Fruit fly (Drosophila melanogaster) whole organism, adult: ENCODE data around the gene CG16853.

Source experiments
- CG11617 ChIP-seq: fragments of 200-800 bp; sonication (Bioruptor generic); optimal IDR thresholded peaks from 2 replicates; lab custom pipeline; 2017; ENCODE audit warnings: mild to moderate bottlenecking, missing biosample characterization, missing genetic modification reagents, missing genetic modification characterization
- CG12768 ChIP-seq: fragments of 200-800 bp; sonication (Bioruptor generic); optimal IDR thresholded peaks from 2 replicates; lab custom pipeline; 2017; ENCODE audit warnings: missing biosample characterization, missing genetic modification characterization, mild to moderate bottlenecking, moderate library complexity, missing genetic modification reagents
- CG14711 ChIP-seq: fragments of 200-800 bp; sonication (Bioruptor generic); optimal IDR thresholded peaks from 2 replicates; lab custom pipeline; 2018; ENCODE audit warnings: missing biosample characterization, mild to moderate bottlenecking, missing genetic modification characterization, moderate library complexity
- CG1620 ChIP-seq: fragments of 200-800 bp; sonication (Bioruptor generic); optimal IDR thresholded peaks from 2 replicates; lab custom pipeline; 2016; ENCODE audit warnings: missing biosample characterization, missing genetic modification characterization
- CG33017 ChIP-seq: fragments of 200-800 bp; sonication (Bioruptor generic); optimal IDR thresholded peaks from 2 replicates; lab custom pipeline; 2018; ENCODE audit warnings: missing biosample characterization, mild to moderate bottlenecking, missing genetic modification characterization, moderate library complexity
- CG5204 ChIP-seq: fragments of 200-800 bp; sonication (Bioruptor generic); optimal IDR thresholded peaks from 2 replicates; lab custom pipeline; 2016; ENCODE audit warnings: missing biosample characterization, missing genetic modification characterization
- CG7045 ChIP-seq: fragments of 200-800 bp; sonication (Bioruptor generic); optimal IDR thresholded peaks from 2 replicates; lab custom pipeline; 2017; ENCODE audit warnings: missing biosample characterization, mild to moderate bottlenecking, missing genetic modification characterization
- CG7101 ChIP-seq: fragments of 200-800 bp; sonication (Bioruptor generic); optimal IDR thresholded peaks from 2 replicates; lab custom pipeline; 2018; ENCODE audit warnings: missing biosample characterization, mild to moderate bottlenecking, missing genetic modification characterization, moderate library complexity
- Clk ChIP-seq: fragments of 200-800 bp; sonication (Bioruptor generic); optimal IDR thresholded peaks from 2 replicates; lab custom pipeline; 2017; ENCODE audit warnings: missing biosample characterization, missing genetic modification characterization
- Crg-1 ChIP-seq: fragments of 200-800 bp; sonication (Bioruptor generic); optimal IDR thresholded peaks from 2 replicates; lab custom pipeline; 2016; ENCODE audit warnings: missing biosample characterization, missing genetic modification characterization
- Hr96 ChIP-seq: fragments of 200-800 bp; sonication (Bioruptor generic); optimal IDR thresholded peaks from 2 replicates; lab custom pipeline; 2016; ENCODE audit warnings: missing biosample characterization, missing genetic modification characterization
- Mnt ChIP-seq: fragments of 200-800 bp; sonication (Bioruptor generic); optimal IDR thresholded peaks from 2 replicates; lab custom pipeline; 2016; ENCODE audit warnings: missing biosample characterization, mild to moderate bottlenecking, missing genetic modification characterization
- bab1 ChIP-seq: fragments of 200-800 bp; sonication (Bioruptor generic); optimal IDR thresholded peaks from 3 replicates; lab custom pipeline; 2019; ENCODE audit warnings: missing biosample characterization, mild to moderate bottlenecking, missing genetic modification characterization, moderate library complexity
- cic ChIP-seq: fragments of 200-800 bp; sonication (Bioruptor generic); optimal IDR thresholded peaks from 2 replicates; lab custom pipeline; 2017; ENCODE audit warnings: missing biosample characterization, mild to moderate bottlenecking, missing genetic modification characterization, moderate library complexity
- cnc ChIP-seq, 2 experiments: fragments of >200 bp; optimal IDR thresholded peaks; 2 replicates each; lab custom pipeline; 2017
- kay ChIP-seq: fragments of 200-800 bp; sonication (Bioruptor generic); peaks from one replicate; lab custom pipeline; 2016; ENCODE audit warnings: missing biosample characterization, missing genetic modification characterization, borderline replicate concordance
- ovo ChIP-seq: fragments of 200-800 bp; sonication (Bioruptor generic); optimal IDR thresholded peaks from 2 replicates; lab custom pipeline; 2016; ENCODE audit warnings: missing biosample characterization, missing genetic modification characterization
- pad ChIP-seq: fragments of 200-800 bp; sonication (Bioruptor generic); optimal IDR thresholded peaks from 3 replicates; lab custom pipeline; 2017; ENCODE audit warnings: missing biosample characterization, missing genetic modification characterization, mild to moderate bottlenecking, moderate library complexity, missing genetic modification reagents
- tj ChIP-seq: fragments of 200-800 bp; sonication (Bioruptor generic); optimal IDR thresholded peaks from 3 replicates; lab custom pipeline; 2017; ENCODE audit warnings: missing biosample characterization, mild to moderate bottlenecking, missing genetic modification characterization, moderate library complexity
- toe ChIP-seq: fragments of 200-800 bp; sonication (Bioruptor generic); optimal IDR thresholded peaks from 2 replicates; lab custom pipeline; 2016; ENCODE audit warnings: missing biosample characterization, missing genetic modification characterization

Gene CG16853

dm6 chr2L:13541968-13542367 is at the start of gene CG16853:
CG16853 (plus strand) TSS chr2L:13542268.
- TF ChIP-seq CG33017 (no peak), Mnt (GFP tag; lab: Kevin White, UChicago) (no peak), CG5204 (no peak), CG7101 (tag; lab: Kevin White, UChicago) (no peak), kay (no peak), CG12768 (GFP tag; lab: Kevin White, UChicago) (no peak), ovo (no peak), CG1620 (GFP tag; lab: Kevin White, UChicago) (no peak), cic (GFP tag; lab: Kevin White, UChicago) (no peak), CG11617 (GFP tag; lab: Kevin White, UChicago) (no peak), tj (GFP tag; lab: Kevin White, UChicago) (no peak), CG14711 (no peak), cnc (optimal IDR thresholded peaks at IDR 0.05; lab: Kevin White, UChicago) (no peak), toe (GFP tag; lab: Kevin White, UChicago) (no peak), Crg-1 (GFP tag; lab: Kevin White, UChicago) (no peak), bab1 (GFP tag; lab: Kevin White, UChicago) (no peak), CG7045 (GFP tag; lab: Kevin White, UChicago) (no peak), Hr96 (GFP tag; lab: Kevin White, UChicago) (no peak), pad (GFP tag; lab: Kevin White, UChicago) (no peak)

dm6 chr2L:13497915-13498314 is 44.2 kb upstream of the CG16853 start:
- TF ChIP-seq tj (GFP tag; lab: Kevin White, UChicago) = no peak
- TF ChIP-seq CG11617 (GFP tag; lab: Kevin White, UChicago) = no peak
- no peak for TF ChIP-seq CG33017
- TF ChIP-seq Mnt (GFP tag; lab: Kevin White, UChicago) = no peak
- no peak for TF ChIP-seq CG1620 (GFP tag; lab: Kevin White, UChicago)
- no peak for TF ChIP-seq CG7045 (GFP tag; lab: Kevin White, UChicago)
- no peak for TF ChIP-seq pad (GFP tag; lab: Kevin White, UChicago)
- no peak for TF ChIP-seq kay
- no peak for TF ChIP-seq Hr96 (GFP tag; lab: Kevin White, UChicago)
- TF ChIP-seq toe (GFP tag; lab: Kevin White, UChicago) = no peak
- no peak for TF ChIP-seq cic (GFP tag; lab: Kevin White, UChicago)
- no peak for TF ChIP-seq CG12768 (GFP tag; lab: Kevin White, UChicago)
- TF ChIP-seq bab1 (GFP tag; lab: Kevin White, UChicago) = no peak
- TF ChIP-seq cnc (optimal IDR thresholded peaks at IDR 0.05; lab: Kevin White, UChicago) = no peak
- no peak for TF ChIP-seq Clk (GFP tag; lab: Kevin White, UChicago)
- TF ChIP-seq Crg-1 (GFP tag; lab: Kevin White, UChicago) = no peak
- no peak for TF ChIP-seq CG7101 (tag; lab: Kevin White, UChicago)
- no peak for TF ChIP-seq ovo
- no peak for TF ChIP-seq CG5204

- TF ChIP-seq bab1 (GFP tag; lab: Kevin White, UChicago) (no peak), CG5204 (no peak), Clk (GFP tag; lab: Kevin White, UChicago) (no peak), CG1620 (GFP tag; lab: Kevin White, UChicago) (no peak), pad (GFP tag; lab: Kevin White, UChicago) (no peak), Crg-1 (GFP tag; lab: Kevin White, UChicago) (no peak), ovo (no peak), tj (GFP tag; lab: Kevin White, UChicago) (no peak), kay (no peak), cnc (optimal IDR thresholded peaks at IDR 0.05; lab: Kevin White, UChicago) (no peak), CG7101 (tag; lab: Kevin White, UChicago) (no peak), CG14711 (no peak), CG7045 (GFP tag; lab: Kevin White, UChicago) (no peak), Mnt (GFP tag; lab: Kevin White, UChicago) (no peak), CG12768 (GFP tag; lab: Kevin White, UChicago) (no peak), CG33017 (no peak), toe (GFP tag; lab: Kevin White, UChicago) (no peak), CG11617 (GFP tag; lab: Kevin White, UChicago) (no peak), Hr96 (GFP tag; lab: Kevin White, UChicago) (no peak), cic (GFP tag; lab: Kevin White, UChicago) (no peak)
These were observed 41.7 kb upstream of the CG16853 start for dm6 chr2L:13500416-13500815.

DNA sequence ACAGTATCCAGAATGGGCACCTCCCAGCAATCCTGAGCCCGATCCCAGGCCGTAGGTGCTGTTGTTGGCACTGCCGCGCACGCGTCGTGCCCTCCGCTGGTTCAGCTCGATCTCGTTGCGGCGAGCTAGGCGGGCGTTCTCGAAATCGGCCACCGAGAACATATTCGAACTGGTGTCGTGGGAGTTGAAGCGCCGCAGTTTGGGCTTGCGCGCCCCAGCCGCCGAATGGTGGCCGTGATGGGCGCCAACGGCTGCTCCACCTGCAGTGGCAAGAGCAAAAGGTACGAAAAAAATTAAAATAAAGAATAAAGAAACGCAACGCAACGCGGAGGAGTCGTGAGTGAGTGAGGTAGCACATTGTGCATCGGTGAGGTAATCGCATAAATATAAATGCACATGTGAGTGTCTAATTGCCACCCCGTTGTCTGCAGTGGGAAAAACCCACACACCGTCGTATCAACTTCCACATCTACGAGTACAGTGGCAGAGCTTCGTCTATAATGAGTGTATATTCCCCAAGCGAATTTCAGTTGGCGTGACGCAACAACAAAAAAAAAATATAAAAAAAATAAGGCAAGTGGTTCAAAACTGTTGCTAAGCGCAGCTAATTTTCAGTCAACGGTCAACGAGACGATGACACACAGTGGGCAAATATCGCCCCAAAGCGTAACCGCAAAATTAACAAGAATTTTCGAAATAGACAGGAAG is 32.4 kb upstream of the CG16853 start:
- no peak for TF ChIP-seq pad (GFP tag; lab: Kevin White, UChicago)
- peak; percentile 3 for TF ChIP-seq bab1 (GFP tag; lab: Kevin White, UChicago)
- TF ChIP-seq tj (GFP tag; lab: Kevin White, UChicago) = peak; percentile 82

DNA sequence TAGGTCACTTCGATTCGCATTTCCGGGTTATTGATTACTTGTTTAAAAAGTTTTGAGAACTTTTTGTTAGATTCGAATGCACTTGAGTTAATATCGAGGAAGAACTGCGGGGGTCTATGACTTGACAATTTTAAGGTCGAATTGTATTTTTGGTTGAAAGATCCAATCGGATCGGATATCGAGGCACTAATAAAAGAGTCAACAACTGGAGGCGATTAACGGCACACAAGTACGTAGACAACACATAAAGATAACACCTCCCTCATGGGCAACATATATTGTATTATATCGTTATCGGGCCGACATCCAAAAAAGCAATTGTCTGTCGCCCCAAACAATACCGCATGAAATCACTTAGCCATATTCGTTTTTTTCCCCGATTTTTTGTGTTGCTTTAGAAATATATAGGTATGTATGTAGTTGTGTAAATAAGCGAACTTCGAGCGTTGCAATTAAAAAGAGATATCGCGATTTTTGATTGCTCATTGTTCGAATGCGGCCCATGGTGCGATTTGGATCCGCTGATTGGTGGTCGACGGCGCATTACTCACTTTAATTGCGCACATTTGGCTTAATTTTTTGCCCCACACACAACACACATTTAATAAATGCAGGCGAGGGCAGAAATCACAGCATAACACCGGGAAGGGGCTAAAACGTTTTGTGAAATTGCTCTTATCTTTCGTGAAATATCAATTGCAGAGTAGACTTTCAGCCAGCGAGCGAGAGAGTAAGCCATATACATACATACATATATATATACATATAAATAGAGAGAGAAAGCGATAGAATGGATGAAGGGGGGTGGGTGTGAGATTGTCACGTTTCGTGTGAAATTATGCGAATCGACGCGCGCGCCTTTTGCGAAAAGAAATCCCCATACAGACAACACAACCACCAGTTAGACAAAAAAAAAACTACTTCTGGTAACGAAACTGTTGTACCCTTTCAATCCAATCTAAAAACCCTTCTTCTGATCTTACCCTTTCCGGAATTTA is 30.9 kb upstream of the CG16853 start:
- TF ChIP-seq bab1 (GFP tag; lab: Kevin White, UChicago) = peak; percentile 46
- no peak for TF ChIP-seq CG14711
- TF ChIP-seq kay = peak; percentile 86
- TF ChIP-seq cic (GFP tag; lab: Kevin White, UChicago) = peak; percentile 41
- peak; percentile 96 for TF ChIP-seq tj (GFP tag; lab: Kevin White, UChicago)
- peak; percentile 15 for TF ChIP-seq Mnt (GFP tag; lab: Kevin White, UChicago)
- no peak for TF ChIP-seq ovo
- peak; percentile 12 for TF ChIP-seq CG12768 (GFP tag; lab: Kevin White, UChicago)
